Worm (Caenorhabditis elegans) whole organism, young adult: Measurements from ENCODE around the gene srxa-2.

Experiments used
- F55B11.4 ChIP-seq: sonication (generic microtip); optimal IDR thresholded peaks from 2 replicates; lab custom pipeline; 2016; ENCODE audit warnings: missing compliant biosample characterization, missing genetic modification characterization, borderline replicate concordance; ENCODE audit not compliant: insufficient read depth
- hmg-20 ChIP-seq: fragments of 200-800 bp; sonication (Bioruptor generic); IDR thresholded peaks from 2 replicates; pipeline ENCODE4 v1.3.6; 2022; ENCODE audit warnings: missing genetic modification reagents, missing genetic modification characterization, missing compliant biosample characterization
- snpc-4 ChIP-seq, 5 experiments: fragments of 150-350 bp in 1 of 5; sonication (generic microtip) in 4 of 5; optimal IDR thresholded peaks; 2 replicates each; lab custom pipeline; 2014 to 2018; ENCODE audit warnings: missing genetic modification characterization in 5 of 5, missing biosample characterization in 3 of 5, antibody characterized with exemption in 2 of 5, mild to moderate bottlenecking in 2 of 5, missing compliant biosample characterization in 2 of 5, missing genotype in 2 of 5, moderate library complexity in 2 of 5, missing genetic modification reagents in 1 of 5

DNA sequence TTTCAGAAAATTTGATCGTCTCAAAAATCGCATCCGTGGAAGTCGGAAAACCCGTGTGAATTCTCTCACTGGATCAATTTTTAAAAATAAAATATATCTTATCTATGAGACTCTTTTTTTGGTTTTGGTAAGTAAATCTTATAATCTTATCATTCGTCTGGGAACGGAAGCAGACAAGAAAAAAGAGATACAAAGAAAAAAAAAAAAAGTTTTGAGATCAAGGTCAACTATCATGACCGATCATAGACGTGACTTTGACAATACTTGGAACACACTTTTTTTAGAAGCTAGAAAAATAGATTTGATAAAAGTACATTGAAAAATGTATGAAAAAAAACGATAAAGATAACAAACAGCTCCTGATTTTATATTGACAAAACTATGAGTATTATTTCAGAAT lies 46.6 kb upstream of the srxa-2 start:
- no peak for TF ChIP-seq hmg-20 (GFP tag; lab: Robert Waterston, UW)
- TF ChIP-seq F55B11.4 = no peak
- no peak for TF ChIP-seq snpc-4 (GFP tag; optimal IDR thresholded peaks at IDR 0.05; lab: Kevin White, UChicago)
- TF ChIP-seq snpc-4 (tag; optimal IDR thresholded peaks at IDR 0.05; lab: Kevin White, UChicago) = no peak
